Fruit fly (Drosophila melanogaster) whole organism, prepupa: ENCODE data around the gene CG13135.

Experiments used
- Blimp-1 ChIP-seq: fragments of 200-800 bp; sonication (Bioruptor generic); optimal IDR thresholded peaks from 3 replicates; lab custom pipeline; 2017; ENCODE audit warnings: missing biosample characterization, missing genetic modification characterization, mild to moderate bottlenecking, moderate library complexity, missing genetic modification reagents
- CG10631 ChIP-seq: fragments of 200-800 bp; sonication (Bioruptor generic); optimal IDR thresholded peaks from 2 replicates; lab custom pipeline; 2016; ENCODE audit warnings: missing biosample characterization, missing genetic modification characterization
- CG11294 ChIP-seq: fragments of 200-800 bp; sonication (Bioruptor generic); IDR thresholded peaks from 2 replicates; pipeline ENCODE4 v1.3.6; 2022; ENCODE audit warnings: missing biosample characterization, missing genetic modification characterization
- CG3032 ChIP-seq: fragments of 200-800 bp; optimal IDR thresholded peaks from 2 replicates; lab custom pipeline; 2019; ENCODE audit warnings: missing biosample characterization, mild to moderate bottlenecking, missing genetic modification characterization, moderate library complexity
- CG34406 ChIP-seq: fragments of 200-800 bp; sonication (Bioruptor generic); optimal IDR thresholded peaks from 3 replicates; lab custom pipeline; 2016; ENCODE audit warnings: missing biosample characterization, missing genetic modification characterization
- CG6163 ChIP-seq: fragments of 200-800 bp; sonication (Bioruptor generic); IDR thresholded peaks from 3 replicates; pipeline ENCODE4 v1.3.6; 2022; ENCODE audit warnings: missing biosample characterization, missing genetic modification characterization
- CG6276 ChIP-seq: fragments of 200-800 bp; sonication (Bioruptor generic); optimal IDR thresholded peaks from 2 replicates; lab custom pipeline; 2017; ENCODE audit warnings: missing biosample characterization, mild to moderate bottlenecking, missing genetic modification characterization
- CG6792 ChIP-seq: fragments of 200-800 bp; sonication (Bioruptor generic); optimal IDR thresholded peaks from 3 replicates; lab custom pipeline; 2016; ENCODE audit warnings: missing biosample characterization, missing genetic modification characterization
- CG7368 ChIP-seq: fragments of 200-800 bp; sonication (Bioruptor generic); optimal IDR thresholded peaks from 3 replicates; lab custom pipeline; 2016; ENCODE audit warnings: missing biosample characterization, missing genetic modification characterization
- CG8319 ChIP-seq: fragments of 200-800 bp; sonication (Bioruptor generic); optimal IDR thresholded peaks from 3 replicates; lab custom pipeline; 2016; ENCODE audit warnings: missing biosample characterization, missing genetic modification characterization
- Eip78C ChIP-seq: fragments of 200-800 bp; sonication (Bioruptor generic); peaks from one replicate; lab custom pipeline; 2016; ENCODE audit warnings: missing biosample characterization, missing genetic modification characterization
- Ets21C ChIP-seq: fragments of 200-800 bp; sonication (Bioruptor generic); optimal IDR thresholded peaks from 3 replicates; lab custom pipeline; 2016; ENCODE audit warnings: missing biosample characterization, missing genetic modification characterization
- Smox ChIP-seq: fragments of 200-800 bp; sonication (Bioruptor generic); optimal IDR thresholded peaks from 3 replicates; lab custom pipeline; 2016; ENCODE audit warnings: missing biosample characterization, missing genetic modification characterization
- Sox102F ChIP-seq: fragments of 200-800 bp; sonication (Bioruptor generic); optimal IDR thresholded peaks from 2 replicates; lab custom pipeline; 2016; ENCODE audit warnings: missing biosample characterization, mild to moderate bottlenecking, missing genetic modification characterization
- Sox15 ChIP-seq: fragments of 200-800 bp; sonication (Bioruptor generic); optimal IDR thresholded peaks from 3 replicates; lab custom pipeline; 2016; ENCODE audit warnings: missing biosample characterization, missing genetic modification characterization
- acj6 ChIP-seq: fragments of 200-800 bp; sonication (Bioruptor generic); optimal IDR thresholded peaks from 3 replicates; lab custom pipeline; 2016; ENCODE audit warnings: missing biosample characterization, missing genetic modification characterization
- cyc ChIP-seq: fragments of 200-800 bp; sonication (Bioruptor generic); optimal IDR thresholded peaks from 3 replicates; lab custom pipeline; 2016; ENCODE audit warnings: missing biosample characterization, missing genetic modification characterization
- dac ChIP-seq: fragments of 200-800 bp; sonication (Bioruptor generic); optimal IDR thresholded peaks from 2 replicates; lab custom pipeline; 2017; ENCODE audit warnings: missing biosample characterization, mild to moderate bottlenecking, missing genetic modification characterization
- eg ChIP-seq: fragments of 200-800 bp; sonication (Bioruptor generic); IDR thresholded peaks from 3 replicates; pipeline ENCODE4 v1.3.6; 2022; ENCODE audit warnings: missing biosample characterization, missing genetic modification characterization
- fkh ChIP-seq: fragments of 200-800 bp; sonication (Bioruptor generic); optimal IDR thresholded peaks from 3 replicates; lab custom pipeline; 2017; ENCODE audit warnings: missing biosample characterization, mild to moderate bottlenecking, missing genetic modification characterization, moderate library complexity
- spab ChIP-seq: fragments of 200-800 bp; sonication (Bioruptor generic); optimal IDR thresholded peaks from 2 replicates; lab custom pipeline; 2017; ENCODE audit warnings: missing biosample characterization, mild to moderate bottlenecking, missing genetic modification characterization, missing genetic modification reagents
- ss ChIP-seq, 2 experiments: fragments of 200-800 bp; sonication (Bioruptor generic); optimal IDR thresholded peaks; 2 replicates in 1 of 2; 3 replicates in 1 of 2; lab custom pipeline; 2017 to 2018; ENCODE audit warnings: mild to moderate bottlenecking in 2 of 2, missing biosample characterization in 2 of 2, missing genetic modification characterization in 2 of 2, moderate library complexity in 1 of 2
- vri ChIP-seq: fragments of 200-800 bp; sonication (Bioruptor generic); optimal IDR thresholded peaks from 3 replicates; lab custom pipeline; 2016; ENCODE audit warnings: missing biosample characterization, mild to moderate bottlenecking, missing genetic modification characterization

CG13135 gene

DNA sequence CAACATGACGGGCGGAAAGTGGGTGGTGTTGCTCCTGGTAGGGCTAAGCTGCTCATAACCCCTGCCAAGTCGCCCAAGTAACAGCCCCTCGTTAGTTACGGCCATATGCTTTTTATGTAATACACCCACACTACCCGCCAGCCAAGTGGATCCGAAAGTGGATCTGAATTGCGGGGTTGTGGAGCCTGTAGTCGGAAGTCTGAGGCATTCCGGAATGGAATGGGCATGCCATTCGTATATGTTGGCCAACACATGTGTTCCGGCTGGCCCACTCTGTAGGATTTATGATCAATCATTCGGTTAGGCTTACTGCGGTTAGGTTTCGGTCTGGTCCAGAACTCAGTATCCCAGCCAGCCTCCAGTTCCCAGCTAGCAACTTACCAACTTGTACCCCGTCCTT, 26.4 kb downstream of the CG13135 start:
- TF ChIP-seq CG8319 (GFP tag; lab: Kevin White, UChicago) (no peak), Smox (GFP tag; lab: Kevin White, UChicago) (no peak), acj6 (GFP tag; lab: Kevin White, UChicago) (no peak)

dm6 chr2L:10093788-10094187, 28.8 kb downstream of the CG13135 start, which contains the start of gene CG34109:
Gene CG34109, plus strand, starts transcription at chr2L:10094088.
- no peak for TF ChIP-seq vri
- TF ChIP-seq Eip78C = no peak
- TF ChIP-seq cyc (GFP tag; lab: Kevin White, UChicago) = no peak
- TF ChIP-seq CG7368 (GFP tag; lab: Kevin White, UChicago) = no peak
- TF ChIP-seq eg = no peak
- TF ChIP-seq ss (GFP tag; optimal IDR thresholded peaks at IDR 0.05; lab: Kevin White, UChicago) = no peak
- no peak for TF ChIP-seq Ets21C
- TF ChIP-seq Sox15 = no peak
- TF ChIP-seq CG34406 (GFP tag; lab: Kevin White, UChicago) = no peak
- no peak for TF ChIP-seq CG6792 (GFP tag; lab: Kevin White, UChicago)
- TF ChIP-seq CG11294 (GFP tag; lab: Robert Waterston, UW) = no peak
- TF ChIP-seq spab = no peak
- no peak for TF ChIP-seq Sox102F (GFP tag; lab: Kevin White, UChicago)
- TF ChIP-seq CG10631 (GFP tag; lab: Kevin White, UChicago) = no peak
- TF ChIP-seq CG6163 = no peak
- no peak for TF ChIP-seq Blimp-1 (GFP tag; lab: Kevin White, UChicago)
- no peak for TF ChIP-seq dac (GFP tag; lab: Kevin White, UChicago)

DNA sequence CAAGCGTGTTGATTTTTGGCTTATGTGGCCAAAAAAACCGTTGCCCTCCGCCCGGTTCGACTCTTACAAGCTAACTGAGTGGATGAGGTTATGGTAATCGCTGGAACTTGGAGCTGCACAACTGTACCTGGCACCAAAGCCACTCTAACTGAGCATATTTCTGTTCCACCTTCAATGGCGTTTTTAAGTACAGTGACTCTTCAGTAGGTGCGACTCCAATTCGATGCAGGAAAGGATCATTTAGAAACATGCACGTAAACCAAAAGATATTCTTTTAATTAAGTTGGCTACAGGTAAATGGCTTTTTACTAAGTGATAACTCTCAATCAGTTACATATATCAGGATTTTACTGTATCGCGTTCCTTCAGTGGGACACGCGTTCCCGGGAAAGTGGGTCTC, 30.3 kb downstream of the CG13135 start, which contains the start of gene CG13133:
CG13133 (minus strand) TSS at position 101 of the 400 bp plus-strand sequence.
- no peak for TF ChIP-seq CG6276 (GFP tag; lab: Kevin White, UChicago)
- no peak for TF ChIP-seq fkh (GFP tag; lab: Kevin White, UChicago)
- TF ChIP-seq CG3032 (tag; lab: Kevin White, UChicago) = no peak
- TF ChIP-seq eg = no peak
- TF ChIP-seq CG34406 (GFP tag; lab: Kevin White, UChicago) = no peak
- TF ChIP-seq dac (GFP tag; lab: Kevin White, UChicago) = no peak
